Fruit fly (Drosophila melanogaster): ENCODE data around the gene CG45067.
A peak's percentile ranks its signal among the peaks of the same experiment; 100 is the strongest.

The CG45067 gene

DNA sequence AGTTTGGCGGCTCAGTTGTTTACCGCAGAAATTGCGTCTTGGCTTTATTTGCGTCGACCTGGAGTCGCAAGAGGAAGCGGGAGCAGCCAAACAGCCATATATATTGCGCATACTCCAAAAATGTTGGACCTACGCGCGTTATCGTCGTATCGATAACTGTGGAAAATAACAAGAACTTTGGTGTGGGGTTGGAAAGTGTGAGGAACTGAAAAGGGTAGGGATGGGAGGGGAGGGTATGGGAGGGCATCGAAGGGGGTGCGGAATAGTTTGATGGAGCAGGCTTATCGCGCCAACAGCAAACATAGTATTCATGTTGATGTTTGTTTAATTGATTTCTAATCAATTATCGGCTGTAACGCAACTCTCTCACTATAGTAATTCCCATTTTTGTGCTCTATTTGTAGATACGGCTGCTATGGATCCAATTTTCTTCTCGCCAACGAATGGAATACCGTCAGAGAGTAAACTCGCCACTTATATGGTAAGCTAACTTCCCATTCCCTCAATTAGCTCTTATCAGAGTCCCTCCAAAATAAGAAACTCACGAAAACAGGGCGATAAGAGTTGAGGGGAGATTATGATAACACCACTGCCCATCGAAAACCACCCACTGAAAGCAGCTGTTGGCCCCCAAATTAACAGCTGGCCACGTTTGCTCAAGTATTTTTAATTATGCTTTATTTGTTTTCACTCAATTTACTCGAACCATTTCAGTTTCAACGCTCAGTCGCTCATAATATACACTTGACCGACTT lies 30.8 kb downstream of the CG45067 start (continued):
- peak; percentile 8; the same call in 1 of the 2 replicates for TF ChIP-seq CG14441 (GFP tag; IDR thresholded peaks at IDR 0.05)
- TF ChIP-seq CG10366 (GFP tag; IDR thresholded peaks at IDR 0.05), result 0 out of 2 replicates have a peak, but pooled peaks have one; percentile 17
- TF ChIP-seq CG34422 (GFP tag; IDR thresholded peaks at IDR 0.05), result peak; percentile 36; the same call in 1 of the 3 replicates
- TF ChIP-seq disco-r (GFP tag; optimal IDR thresholded peaks at IDR 0.05), result no peak
- peak; percentile 7; the same call in 1 of the 2 replicates for TF ChIP-seq sens-2 (GFP tag; IDR thresholded peaks at IDR 0.05)
- TF ChIP-seq CG31365 (tag; optimal IDR thresholded peaks at IDR 0.05), result peak; percentile 67
- TF ChIP-seq Hand (GFP tag; optimal IDR thresholded peaks at IDR 0.05), result peak; percentile 39
- peak; percentile 35 for TF ChIP-seq Camta (GFP tag; optimal IDR thresholded peaks at IDR 0.05)
- TF ChIP-seq bsh (GFP tag; optimal IDR thresholded peaks at IDR 0.05), result peak in 1 of 2 experiments; percentile 57
- no peak for TF ChIP-seq esg (GFP tag; conservative IDR thresholded peaks at IDR 0.05)
- TF ChIP-seq CG15073 (GFP tag; optimal IDR thresholded peaks at IDR 0.05), result no peak
- peak; percentile 4; the same call in 1 of the 2 replicates for TF ChIP-seq CG9932 (GFP tag; IDR thresholded peaks at IDR 0.05)
- TF ChIP-seq GATAe (GFP tag; conservative IDR thresholded peaks at IDR 0.05), result peak; percentile 91
- peak; percentile 16 for TF ChIP-seq B-H2 (GFP tag; optimal IDR thresholded peaks at IDR 0.05)
- no peak for TF ChIP-seq CG10321 (GFP tag; IDR thresholded peaks at IDR 0.05)
- TF ChIP-seq CG17612 (GFP tag; IDR thresholded peaks at IDR 0.05), result 0 out of 2 replicates have a peak, but pooled peaks have one; percentile 31
- peak; percentile 69 for TF ChIP-seq vvl (GFP tag; IDR thresholded peaks at IDR 0.05)
- peak in 1 of 2 experiments; percentile 59 for TF ChIP-seq crp (GFP tag; optimal IDR thresholded peaks at IDR 0.05)
- no peak for TF ChIP-seq pan (optimal IDR thresholded peaks at IDR 0.05)
- peak in 1 of 2 experiments; percentile 11 for TF ChIP-seq pan (GFP tag; optimal IDR thresholded peaks at IDR 0.05 in 1 of 2, IDR thresholded peaks at IDR 0.05 in 1 of 2)
- TF ChIP-seq CG6765 (GFP tag; optimal IDR thresholded peaks at IDR 0.05), result peak; percentile 30
- peak; percentile 5 for TF ChIP-seq CG17829 (tag; optimal IDR thresholded peaks at IDR 0.05)
- TF ChIP-seq CG12769 (tag; optimal IDR thresholded peaks at IDR 0.05), result peak; percentile 80
- TF ChIP-seq Bdp1 (GFP tag; optimal IDR thresholded peaks at IDR 0.05), result peak; percentile 44
- no peak for TF ChIP-seq knrl (GFP tag; IDR thresholded peaks at IDR 0.05; ENCODE audit: partially characterized antibody)
- TF ChIP-seq pros (GFP tag; optimal IDR thresholded peaks at IDR 0.05), result peak; percentile 62
- peak; percentile 48 for TF ChIP-seq gem (tag; optimal IDR thresholded peaks at IDR 0.05)
- peak; percentile 24 for TF ChIP-seq CG2712 (tag; optimal IDR thresholded peaks at IDR 0.05)
- TF ChIP-seq CG32772 (GFP tag; IDR thresholded peaks at IDR 0.05), result no peak
- no peak for TF ChIP-seq sisA (GFP tag; IDR thresholded peaks at IDR 0.05)
- TF ChIP-seq tap (tag; optimal IDR thresholded peaks at IDR 0.05), result no peak
- TF ChIP-seq CG3281 (GFP tag; optimal IDR thresholded peaks at IDR 0.05), result peak; percentile 61
- peak; percentile 11 for TF ChIP-seq sqz (GFP tag; optimal IDR thresholded peaks at IDR 0.05)
- TF ChIP-seq ac (GFP tag; optimal IDR thresholded peaks at IDR 0.05), result no peak
- peak; percentile 8 for TF ChIP-seq CG12219 (GFP tag; optimal IDR thresholded peaks at IDR 0.05)
- peak; percentile 76 for TF ChIP-seq Kr (GFP tag; optimal IDR thresholded peaks at IDR 0.05)
- peak; percentile 76 for TF ChIP-seq nau (GFP tag; optimal IDR thresholded peaks at IDR 0.05)
- TF ChIP-seq fu2 (GFP tag; optimal IDR thresholded peaks at IDR 0.05), result no peak
- TF ChIP-seq lmd (GFP tag; IDR thresholded peaks at IDR 0.05), result no peak
- TF ChIP-seq CG6813 (GFP tag; optimal IDR thresholded peaks at IDR 0.05), result peak; percentile 87
- peak; percentile 66 for TF ChIP-seq CG10209 (GFP tag; optimal IDR thresholded peaks at IDR 0.05)
- TF ChIP-seq CG17802 (tag; optimal IDR thresholded peaks at IDR 0.05), result no peak
- TF ChIP-seq CrebB (tag; optimal IDR thresholded peaks at IDR 0.05), result peak; percentile 78
- TF ChIP-seq CG1603 (tag; optimal IDR thresholded peaks at IDR 0.05), result peak; percentile 69
- TF ChIP-seq CG4617 (GFP tag; optimal IDR thresholded peaks at IDR 0.05; ENCODE audit: borderline replicate concordance), result no peak
- TF ChIP-seq nom (GFP tag; optimal IDR thresholded peaks at IDR 0.05), result no peak
- TF ChIP-seq CG2875 (GFP tag; optimal IDR thresholded peaks at IDR 0.05), result peak; percentile 81
- TF ChIP-seq CG3163 (GFP tag; optimal IDR thresholded peaks at IDR 0.05), result peak; percentile 28

Data from whole organism, embryonic.